Worm (Caenorhabditis elegans) whole organism, L1 larva: ENCODE results near the gene C07A9.10.
A peak's percentile ranks its signal among the peaks of the same experiment; 100 is the strongest.

Experiments
- C16A3.4 ChIP-seq: fragments of 150-350 bp; optimal IDR thresholded peaks from 2 replicates; lab custom pipeline; 2014; ENCODE audit warnings: missing biosample characterization, missing genetic modification characterization
- C34B4.2 ChIP-seq: sonication (generic microtip); optimal IDR thresholded peaks from 2 replicates; lab custom pipeline; 2017; ENCODE audit warnings: mild to moderate bottlenecking, missing genetic modification characterization, missing compliant biosample characterization
- F16B12.6 ChIP-seq: fragments of 150-350 bp; optimal IDR thresholded peaks from 2 replicates; lab custom pipeline; 2014; ENCODE audit warnings: missing biosample characterization, missing genetic modification characterization
- alr-1 ChIP-seq: fragments of 200-800 bp; sonication (Bioruptor generic); optimal IDR thresholded peaks from 2 replicates; lab custom pipeline; 2018; ENCODE audit warnings: borderline replicate concordance, mild to moderate bottlenecking, missing genetic modification characterization, missing compliant biosample characterization
- aly-2 ChIP-seq: fragments of 150-350 bp; optimal IDR thresholded peaks from 2 replicates; lab custom pipeline; 2014; ENCODE audit warnings: missing biosample characterization, missing genetic modification characterization
- ama-1 ChIP-seq: fragments of 150-350 bp; optimal IDR thresholded peaks from 2 replicates; lab custom pipeline; 2014
- blmp-1 ChIP-seq: fragments of 150-350 bp; optimal IDR thresholded peaks from 2 replicates; lab custom pipeline; 2014; ENCODE audit warnings: missing biosample characterization, missing genetic modification characterization
- ceh-8 ChIP-seq: fragments of 200-800 bp; sonication (Bioruptor generic); optimal IDR thresholded peaks from 2 replicates; lab custom pipeline; 2018; ENCODE audit warnings: mild to moderate bottlenecking, missing genetic modification characterization, moderate library complexity, missing compliant biosample characterization
- ceh-82 ChIP-seq, 3 experiments: fragments of 150-350 bp in 1 of 3; sonication (generic microtip) in 2 of 3; optimal IDR thresholded peaks; 2 replicates each; lab custom pipeline; 2014 to 2017; ENCODE audit warnings: missing biosample characterization in 3 of 3, missing genetic modification characterization in 3 of 3
- ces-1 ChIP-seq: fragments of 150-350 bp; optimal IDR thresholded peaks from 2 replicates; lab custom pipeline; 2014; ENCODE audit warnings: missing biosample characterization, missing genetic modification reagents, missing genetic modification characterization
- dpl-1 ChIP-seq, 3 experiments: fragments of 150-350 bp in 2 of 3; sonication (generic microtip) in 1 of 3; optimal IDR thresholded peaks; 2 replicates each; lab custom pipeline; 2014 to 2017; ENCODE audit warnings: missing biosample characterization in 3 of 3, missing genetic modification characterization in 3 of 3, missing genetic modification reagents in 3 of 3
- dsc-1 ChIP-seq: sonication (generic microtip); optimal IDR thresholded peaks from 2 replicates; lab custom pipeline; 2016; ENCODE audit warnings: mild to moderate bottlenecking, missing genetic modification characterization, missing compliant biosample characterization
- efl-1 ChIP-seq, 4 experiments: fragments of 150-350 bp; optimal IDR thresholded peaks in 3 of 4; peaks in 1 of 4; 1 replicate in 1 of 4; 2 replicates in 3 of 4; lab custom pipeline; 2014; ENCODE audit warnings: missing biosample characterization in 2 of 4, missing genetic modification characterization in 2 of 4, missing genetic modification reagents in 2 of 4
- efl-3 ChIP-seq: fragments of 200-800 bp; sonication (Bioruptor generic); optimal IDR thresholded peaks from 2 replicates; lab custom pipeline; 2018; ENCODE audit warnings: mild to moderate bottlenecking, missing genetic modification characterization, missing compliant biosample characterization
- egl-13 ChIP-seq: sonication (generic microtip); optimal IDR thresholded peaks from 2 replicates; lab custom pipeline; 2016; ENCODE audit warnings: missing genotype, missing genetic modification reagents, missing genetic modification characterization, missing compliant biosample characterization
- egl-27 ChIP-seq, 2 experiments: fragments of 150-350 bp in 1 of 2; sonication (generic microtip); optimal IDR thresholded peaks; 3 replicates each; lab custom pipeline; 2017 to 2018; ENCODE audit warnings: missing biosample characterization in 2 of 2, missing genetic modification characterization in 2 of 2, missing genetic modification reagents in 2 of 2
- elt-2 ChIP-seq: sonication (generic microtip); optimal IDR thresholded peaks from 2 replicates; lab custom pipeline; 2016; ENCODE audit warnings: missing genetic modification characterization, mild to moderate bottlenecking, inconsistent platforms, missing compliant biosample characterization, missing genetic modification reagents
- elt-3 ChIP-seq, 6 experiments: fragments of 150-350 bp in 1 of 6; sonication (generic microtip); optimal IDR thresholded peaks; 2 replicates each; lab custom pipeline; 2017 to 2018; ENCODE audit warnings: missing biosample characterization in 6 of 6, missing genetic modification characterization in 6 of 6, inconsistent platforms in 1 of 6
- ets-5 ChIP-seq: fragments of 200-800 bp; sonication (Bioruptor generic); IDR thresholded peaks from 2 replicates; pipeline ENCODE4 v1.3.6; 2022; ENCODE audit warnings: missing genetic modification characterization, missing compliant biosample characterization
- fkh-4 ChIP-seq: sonication (generic microtip); optimal IDR thresholded peaks from 2 replicates; lab custom pipeline; 2016; ENCODE audit warnings: missing compliant biosample characterization, missing genetic modification characterization, borderline replicate concordance
- fos-1 ChIP-seq: fragments of 150-350 bp; optimal IDR thresholded peaks from 2 replicates; lab custom pipeline; 2014; ENCODE audit warnings: missing biosample characterization, missing genetic modification characterization
- hpl-2 ChIP-seq: fragments of 150-350 bp; optimal IDR thresholded peaks from 2 replicates; lab custom pipeline; 2014; ENCODE audit warnings: missing biosample characterization, missing genetic modification reagents, missing genetic modification characterization
- irx-1 ChIP-seq: sonication (generic microtip); optimal IDR thresholded peaks from 2 replicates; lab custom pipeline; 2016; ENCODE audit warnings: missing genetic modification characterization, missing compliant biosample characterization
- jun-1 ChIP-seq: fragments of 150-350 bp; optimal IDR thresholded peaks from 2 replicates; lab custom pipeline; 2014; ENCODE audit warnings: missing biosample characterization, missing genetic modification reagents, missing genetic modification characterization
- lin-13 ChIP-seq: fragments of 150-350 bp; optimal IDR thresholded peaks from 2 replicates; lab custom pipeline; 2014; ENCODE audit warnings: missing biosample characterization, missing genetic modification reagents, missing genetic modification characterization
- lin-14 ChIP-seq: fragments of 200-800 bp; sonication (Bioruptor generic); optimal IDR thresholded peaks from 2 replicates; lab custom pipeline; 2018; ENCODE audit warnings: mild to moderate bottlenecking, missing genetic modification characterization, moderate library complexity, missing compliant biosample characterization
- lin-15B ChIP-seq: fragments of 150-350 bp; sonication (generic microtip); optimal IDR thresholded peaks from 3 replicates; lab custom pipeline; 2014; ENCODE audit warnings: missing biosample characterization, missing genetic modification characterization
- lin-35 ChIP-seq, 2 experiments: fragments of 150-350 bp; optimal IDR thresholded peaks; 2 replicates each; lab custom pipeline; 2014; ENCODE audit warnings: missing biosample characterization in 2 of 2, missing genetic modification characterization in 2 of 2, missing genetic modification reagents in 2 of 2
- mdl-1 ChIP-seq, 2 experiments: fragments of 150-350 bp; optimal IDR thresholded peaks; 2 replicates each; lab custom pipeline; 2014 to 2017; ENCODE audit warnings: missing biosample characterization in 2 of 2, missing genetic modification characterization in 2 of 2, inconsistent platforms in 1 of 2
- nhr-11 ChIP-seq: fragments of 150-350 bp; optimal IDR thresholded peaks from 2 replicates; lab custom pipeline; 2014; ENCODE audit warnings: missing biosample characterization, missing genetic modification characterization
- nhr-12 ChIP-seq: sonication (generic microtip); optimal IDR thresholded peaks from 2 replicates; lab custom pipeline; 2017; ENCODE audit warnings: missing biosample characterization, missing genetic modification characterization
- nhr-19 ChIP-seq: fragments of 200-800 bp; sonication (Bioruptor generic); conservative IDR thresholded peaks from 2 replicates; pipeline ENCODE4 v1.3.6; 2022; ENCODE audit warnings: missing genetic modification characterization, missing compliant biosample characterization
- nhr-237 ChIP-seq: fragments of 150-350 bp; optimal IDR thresholded peaks from 2 replicates; lab custom pipeline; 2014; ENCODE audit warnings: missing biosample characterization, missing genetic modification characterization
- nhr-28 ChIP-seq: fragments of 150-350 bp; optimal IDR thresholded peaks from 2 replicates; lab custom pipeline; 2014; ENCODE audit warnings: missing biosample characterization, missing genetic modification characterization
- nhr-71 ChIP-seq: sonication (generic microtip); optimal IDR thresholded peaks from 2 replicates; lab custom pipeline; 2016; ENCODE audit warnings: mild to moderate bottlenecking, missing genetic modification characterization, moderate library complexity, missing compliant biosample characterization
- nhr-76 ChIP-seq: sonication (generic microtip); optimal IDR thresholded peaks from 2 replicates; lab custom pipeline; 2017; ENCODE audit warnings: missing biosample characterization, missing genetic modification characterization
- nhr-77 ChIP-seq: fragments of 150-350 bp; optimal IDR thresholded peaks from 2 replicates; lab custom pipeline; 2014; ENCODE audit warnings: missing biosample characterization, missing genetic modification characterization
- nhr-85 ChIP-seq: sonication (generic microtip); peaks from one replicate; lab custom pipeline; 2016; ENCODE audit warnings: missing genetic modification characterization, inconsistent platforms, missing compliant biosample characterization
- pag-3 ChIP-seq: sonication (generic microtip); optimal IDR thresholded peaks from 2 replicates; lab custom pipeline; 2017; ENCODE audit warnings: missing genetic modification characterization, mild to moderate bottlenecking, missing compliant biosample characterization, antibody characterized with exemption, borderline replicate concordance; ENCODE audit not compliant: insufficient read depth
- rnt-1 ChIP-seq: sonication (generic microtip); optimal IDR thresholded peaks from 2 replicates; lab custom pipeline; 2016; ENCODE audit warnings: mild to moderate bottlenecking, missing genetic modification characterization, moderate library complexity, missing compliant biosample characterization
- skn-1 ChIP-seq: fragments of 150-350 bp; optimal IDR thresholded peaks from 2 replicates; lab custom pipeline; 2014; ENCODE audit warnings: missing biosample characterization, missing genetic modification characterization
- snpc-4 ChIP-seq: fragments of 150-350 bp; optimal IDR thresholded peaks from 2 replicates; lab custom pipeline; 2014; ENCODE audit warnings: missing biosample characterization, missing genetic modification characterization
- snu-23 ChIP-seq: sonication (generic microtip); optimal IDR thresholded peaks from 2 replicates; lab custom pipeline; 2016; ENCODE audit warnings: missing genetic modification characterization, missing compliant biosample characterization
- sox-4 ChIP-seq: sonication (generic microtip); optimal IDR thresholded peaks from 2 replicates; lab custom pipeline; 2016; ENCODE audit warnings: missing genetic modification characterization, missing compliant biosample characterization
- sup-37 ChIP-seq: fragments of 200-800 bp; sonication (Bioruptor generic); optimal IDR thresholded peaks from 2 replicates; lab custom pipeline; 2018; ENCODE audit warnings: mild to moderate bottlenecking, missing genetic modification characterization, missing compliant biosample characterization
- tlp-1 ChIP-seq: fragments of 150-350 bp; optimal IDR thresholded peaks from 2 replicates; lab custom pipeline; 2014; ENCODE audit warnings: missing biosample characterization, missing genetic modification characterization
- unc-130 ChIP-seq: fragments of 150-350 bp; optimal IDR thresholded peaks from 2 replicates; lab custom pipeline; 2017; ENCODE audit warnings: missing biosample characterization, missing genetic modification characterization, inconsistent platforms
- unc-30 ChIP-seq: sonication (generic microtip); optimal IDR thresholded peaks from 2 replicates; lab custom pipeline; 2017; ENCODE audit warnings: missing biosample characterization, missing genetic modification characterization
- unc-98 ChIP-seq: fragments of 200-800 bp; sonication (Bioruptor generic); IDR thresholded peaks from 2 replicates; pipeline ENCODE4 v1.3.6; 2022; ENCODE audit warnings: missing genetic modification characterization, missing compliant biosample characterization
- xbp-1 ChIP-seq: sonication (generic microtip); optimal IDR thresholded peaks from 2 replicates; lab custom pipeline; 2016; ENCODE audit warnings: missing genetic modification characterization, missing compliant biosample characterization
- zag-1 ChIP-seq: fragments of 150-350 bp; optimal IDR thresholded peaks from 2 replicates; lab custom pipeline; 2014; ENCODE audit warnings: missing biosample characterization, missing genetic modification characterization

Gene C07A9.10

DNA sequence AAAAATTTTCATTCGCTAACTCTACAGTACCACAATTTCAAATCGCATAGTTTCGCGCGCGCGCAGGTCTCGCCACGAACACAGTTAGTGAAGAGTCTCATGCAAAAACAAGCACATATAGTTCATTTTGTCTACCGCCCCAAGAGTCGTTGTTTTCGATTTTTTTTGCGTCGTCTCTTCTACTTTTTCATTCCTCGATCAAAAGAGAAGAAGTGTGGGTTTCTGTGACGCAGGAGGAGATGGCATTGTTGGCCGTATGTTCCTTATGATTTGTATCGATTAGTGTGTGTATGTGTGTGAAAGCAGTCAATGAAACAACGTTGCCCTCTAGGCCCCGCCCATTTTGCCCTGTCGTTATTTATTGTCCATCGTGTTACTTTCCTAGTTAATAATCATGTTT is 12.0 kb upstream of the C07A9.10 start:
- TF ChIP-seq ceh-8 (GFP tag; lab: Kevin White, UChicago): no peak
- TF ChIP-seq rnt-1 (tag; lab: Kevin White, UChicago): peak; percentile 29
- no peak for TF ChIP-seq dpl-1 (GFP tag; optimal IDR thresholded peaks at IDR 0.05; lab: Kevin White, UChicago)
- TF ChIP-seq tlp-1: no peak
- TF ChIP-seq jun-1 (tag; lab: Kevin White, UChicago): no peak
- TF ChIP-seq nhr-76 (tag; lab: Kevin White, UChicago): no peak
- TF ChIP-seq irx-1: no peak
- TF ChIP-seq blmp-1 (tag; lab: Kevin White, UChicago): peak; percentile 54
- TF ChIP-seq C34B4.2: no peak
- peak in 1 of 2 experiments; percentile 29 for TF ChIP-seq lin-35 (GFP tag; optimal IDR thresholded peaks at IDR 0.05; lab: Kevin White, UChicago)
- TF ChIP-seq skn-1 (tag; lab: Kevin White, UChicago): no peak
- TF ChIP-seq nhr-85 (tag; lab: Kevin White, UChicago): peak; percentile 65
- no peak for TF ChIP-seq nhr-12

DNA sequence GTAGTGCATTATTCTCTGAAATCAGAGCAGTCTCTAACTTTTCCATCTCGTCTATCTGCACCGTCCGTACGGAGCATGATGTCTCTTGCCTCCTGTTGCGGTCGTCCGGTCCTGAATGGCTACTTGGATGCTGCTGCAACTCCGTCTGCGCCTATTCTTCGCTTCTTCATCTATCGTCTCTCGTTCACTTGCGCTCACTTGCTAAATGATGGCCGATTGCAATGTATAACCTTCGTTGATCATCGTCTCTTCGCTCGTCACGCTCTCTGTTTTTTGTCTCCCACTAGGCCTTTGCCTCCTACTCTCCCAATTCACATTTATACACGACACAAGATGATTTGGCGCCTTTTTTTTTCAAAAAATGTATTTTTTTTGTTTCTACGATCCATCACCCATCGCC is 11.5 kb upstream of the C07A9.10 start:
- TF ChIP-seq nhr-77 (tag; lab: Kevin White, UChicago) (peak; percentile 11), elt-3 (tag; optimal IDR thresholded peaks at IDR 0.05; lab: Kevin White, UChicago) (no peak), F16B12.6 (tag; lab: Kevin White, UChicago) (no peak), unc-98 (GFP tag; lab: Robert Waterston, UW) (no peak), nhr-12 (no peak), efl-1 (optimal IDR thresholded peaks at IDR 0.05; lab: Kevin White, UChicago) (peak; percentile 49 to 64), efl-1 (GFP tag; optimal IDR thresholded peaks at IDR 0.05 in 1 of 2; lab: Kevin White, UChicago) (peak in 1 of 2 experiments; percentile 83), fkh-4 (tag; lab: Kevin White, UChicago) (no peak), ama-1 (no peak), jun-1 (tag; lab: Kevin White, UChicago) (no peak), unc-30 (tag; lab: Kevin White, UChicago) (no peak), egl-27 (tag; optimal IDR thresholded peaks at IDR 0.05; lab: Kevin White, UChicago) (no peak), snu-23 (GFP tag; lab: Kevin White, UChicago) (peak; percentile 78), fos-1 (tag; lab: Kevin White, UChicago) (peak; percentile 40), aly-2 (tag; lab: Kevin White, UChicago) (no peak), nhr-11 (tag; lab: Kevin White, UChicago) (no peak), hpl-2 (no peak), efl-3 (GFP tag; lab: Kevin White, UChicago) (no peak), lin-14 (GFP tag; lab: Kevin White, UChicago) (peak; percentile 92), nhr-237 (no peak), rnt-1 (tag; lab: Kevin White, UChicago) (peak; percentile 77), xbp-1 (tag; lab: Kevin White, UChicago) (peak; percentile 50), lin-35 (GFP tag; optimal IDR thresholded peaks at IDR 0.05; lab: Kevin White, UChicago) (peak; percentile 26 to 61), dsc-1 (tag; lab: Kevin White, UChicago) (peak; percentile 42), zag-1 (tag; lab: Kevin White, UChicago) (no peak), C16A3.4 (tag; lab: Kevin White, UChicago) (peak; percentile 48), ces-1 (GFP tag; lab: Kevin White, UChicago) (no peak), ceh-82 (tag; optimal IDR thresholded peaks at IDR 0.05; lab: Kevin White, UChicago) (peak in 2 of 3 experiments; percentile 22 to 60), nhr-28 (tag; lab: Kevin White, UChicago) (no peak), lin-13 (no peak), mdl-1 (tag; optimal IDR thresholded peaks at IDR 0.05; lab: Kevin White, UChicago) (peak in 1 of 2 experiments; percentile 63), unc-130 (tag; lab: Kevin White, UChicago) (peak; percentile 63), nhr-19 (GFP tag; lab: Robert Waterston, UW) (no peak), ets-5 (GFP tag; lab: Robert Waterston, UW) (no peak), nhr-71 (tag; lab: Kevin White, UChicago) (peak; percentile 76), egl-13 (tag; lab: Kevin White, UChicago) (peak; percentile 2), pag-3 (no peak), blmp-1 (tag; lab: Kevin White, UChicago) (peak; percentile 49), snpc-4 (peak; percentile 45), sup-37 (GFP tag; lab: Kevin White, UChicago) (no peak), elt-2 (tag; lab: Kevin White, UChicago) (no peak), alr-1 (tag; lab: Kevin White, UChicago) (no peak), sox-4 (tag; lab: Kevin White, UChicago) (peak; percentile 14), lin-15B (tag; lab: Kevin White, UChicago) (no peak)
